Worm (Caenorhabditis elegans) whole organism, L1 larva: ENCODE data around the gene ugtp-1.
A peak's percentile ranks its signal among the peaks of the same experiment; 100 is the strongest.

Experiments used
- C34B4.2 ChIP-seq: sonication (generic microtip); optimal IDR thresholded peaks from 2 replicates; lab custom pipeline; 2017; ENCODE audit warnings: mild to moderate bottlenecking, missing genetic modification characterization, missing compliant biosample characterization
- F16B12.6 ChIP-seq: fragments of 150-350 bp; optimal IDR thresholded peaks from 2 replicates; lab custom pipeline; 2014; ENCODE audit warnings: missing biosample characterization, missing genetic modification characterization
- Y116A8C.19 ChIP-seq: sonication (generic microtip); optimal IDR thresholded peaks from 2 replicates; lab custom pipeline; 2016; ENCODE audit warnings: missing compliant biosample characterization, missing genetic modification characterization, borderline replicate concordance
- aha-1 ChIP-seq: fragments of 150-350 bp; optimal IDR thresholded peaks from 2 replicates; lab custom pipeline; 2014; ENCODE audit warnings: missing biosample characterization, missing genetic modification characterization
- blmp-1 ChIP-seq: fragments of 150-350 bp; optimal IDR thresholded peaks from 2 replicates; lab custom pipeline; 2014; ENCODE audit warnings: missing biosample characterization, missing genetic modification characterization
- ceh-8 ChIP-seq: fragments of 200-800 bp; sonication (Bioruptor generic); optimal IDR thresholded peaks from 2 replicates; lab custom pipeline; 2018; ENCODE audit warnings: mild to moderate bottlenecking, missing genetic modification characterization, moderate library complexity, missing compliant biosample characterization
- ceh-82 ChIP-seq, 3 experiments: fragments of 150-350 bp in 1 of 3; sonication (generic microtip) in 2 of 3; optimal IDR thresholded peaks; 2 replicates each; lab custom pipeline; 2014 to 2017; ENCODE audit warnings: missing biosample characterization in 3 of 3, missing genetic modification characterization in 3 of 3
- ceh-88 ChIP-seq: fragments of 200-800 bp; sonication (Bioruptor generic); IDR thresholded peaks from 2 replicates; pipeline ENCODE4 v1.3.6; 2022; ENCODE audit warnings: missing genetic modification characterization, missing compliant biosample characterization
- ces-1 ChIP-seq: fragments of 150-350 bp; optimal IDR thresholded peaks from 2 replicates; lab custom pipeline; 2014; ENCODE audit warnings: missing biosample characterization, missing genetic modification reagents, missing genetic modification characterization
- dpl-1 ChIP-seq, 3 experiments: fragments of 150-350 bp in 2 of 3; sonication (generic microtip) in 1 of 3; optimal IDR thresholded peaks; 2 replicates each; lab custom pipeline; 2014 to 2017; ENCODE audit warnings: missing biosample characterization in 3 of 3, missing genetic modification characterization in 3 of 3, missing genetic modification reagents in 3 of 3
- dsc-1 ChIP-seq: sonication (generic microtip); optimal IDR thresholded peaks from 2 replicates; lab custom pipeline; 2016; ENCODE audit warnings: mild to moderate bottlenecking, missing genetic modification characterization, missing compliant biosample characterization
- efl-3 ChIP-seq: fragments of 200-800 bp; sonication (Bioruptor generic); optimal IDR thresholded peaks from 2 replicates; lab custom pipeline; 2018; ENCODE audit warnings: mild to moderate bottlenecking, missing genetic modification characterization, missing compliant biosample characterization
- elt-2 ChIP-seq: sonication (generic microtip); optimal IDR thresholded peaks from 2 replicates; lab custom pipeline; 2016; ENCODE audit warnings: missing genetic modification characterization, mild to moderate bottlenecking, inconsistent platforms, missing compliant biosample characterization, missing genetic modification reagents
- elt-3 ChIP-seq, 6 experiments: fragments of 150-350 bp in 1 of 6; sonication (generic microtip); optimal IDR thresholded peaks; 2 replicates each; lab custom pipeline; 2017 to 2018; ENCODE audit warnings: missing biosample characterization in 6 of 6, missing genetic modification characterization in 6 of 6, inconsistent platforms in 1 of 6
- fkh-10 ChIP-seq: sonication (generic microtip); optimal IDR thresholded peaks from 2 replicates; lab custom pipeline; 2017; ENCODE audit warnings: missing biosample characterization, missing genetic modification reagents, missing genetic modification characterization
- fos-1 ChIP-seq: fragments of 150-350 bp; optimal IDR thresholded peaks from 2 replicates; lab custom pipeline; 2014; ENCODE audit warnings: missing biosample characterization, missing genetic modification characterization
- grh-1 ChIP-seq: fragments of 200-800 bp; sonication (Bioruptor generic); IDR thresholded peaks from 2 replicates; pipeline ENCODE4 v1.3.6; 2022; ENCODE audit warnings: missing genetic modification reagents, missing genetic modification characterization, missing compliant biosample characterization
- hlh-4 ChIP-seq: sonication (generic microtip); optimal IDR thresholded peaks from 2 replicates; lab custom pipeline; 2016; ENCODE audit warnings: mild to moderate bottlenecking, missing genetic modification characterization, missing compliant biosample characterization
- hpl-2 ChIP-seq: fragments of 150-350 bp; optimal IDR thresholded peaks from 2 replicates; lab custom pipeline; 2014; ENCODE audit warnings: missing biosample characterization, missing genetic modification reagents, missing genetic modification characterization
- isw-1 ChIP-seq: fragments of 200-800 bp; sonication (Bioruptor generic); IDR thresholded peaks from 2 replicates; pipeline ENCODE4 v1.3.6; 2022; ENCODE audit warnings: missing genetic modification characterization, missing compliant biosample characterization
- jun-1 ChIP-seq: fragments of 150-350 bp; optimal IDR thresholded peaks from 2 replicates; lab custom pipeline; 2014; ENCODE audit warnings: missing biosample characterization, missing genetic modification reagents, missing genetic modification characterization
- lin-13 ChIP-seq: fragments of 150-350 bp; optimal IDR thresholded peaks from 2 replicates; lab custom pipeline; 2014; ENCODE audit warnings: missing biosample characterization, missing genetic modification reagents, missing genetic modification characterization
- lin-14 ChIP-seq: fragments of 200-800 bp; sonication (Bioruptor generic); optimal IDR thresholded peaks from 2 replicates; lab custom pipeline; 2018; ENCODE audit warnings: mild to moderate bottlenecking, missing genetic modification characterization, moderate library complexity, missing compliant biosample characterization
- lin-35 ChIP-seq, 2 experiments: fragments of 150-350 bp; optimal IDR thresholded peaks; 2 replicates each; lab custom pipeline; 2014; ENCODE audit warnings: missing biosample characterization in 2 of 2, missing genetic modification characterization in 2 of 2, missing genetic modification reagents in 2 of 2
- lsy-2 ChIP-seq, 2 experiments: fragments of 150-350 bp; optimal IDR thresholded peaks; 2 replicates each; lab custom pipeline; 2014; ENCODE audit warnings: missing biosample characterization in 2 of 2, missing genetic modification characterization in 2 of 2
- mab-9 ChIP-seq: fragments of 200-800 bp; sonication (Bioruptor generic); IDR thresholded peaks from 2 replicates; pipeline ENCODE4 v1.3.6; 2022; ENCODE audit warnings: missing genetic modification reagents, missing genetic modification characterization, missing compliant biosample characterization
- mdl-1 ChIP-seq, 2 experiments: fragments of 150-350 bp; optimal IDR thresholded peaks; 2 replicates each; lab custom pipeline; 2014 to 2017; ENCODE audit warnings: missing biosample characterization in 2 of 2, missing genetic modification characterization in 2 of 2, inconsistent platforms in 1 of 2
- nhr-12 ChIP-seq: sonication (generic microtip); optimal IDR thresholded peaks from 2 replicates; lab custom pipeline; 2017; ENCODE audit warnings: missing biosample characterization, missing genetic modification characterization
- nhr-20 ChIP-seq: sonication (generic microtip); optimal IDR thresholded peaks from 2 replicates; lab custom pipeline; 2016; ENCODE audit warnings: mild to moderate bottlenecking, missing genetic modification characterization, missing compliant biosample characterization
- nhr-237 ChIP-seq: fragments of 150-350 bp; optimal IDR thresholded peaks from 2 replicates; lab custom pipeline; 2014; ENCODE audit warnings: missing biosample characterization, missing genetic modification characterization
- nhr-28 ChIP-seq: fragments of 150-350 bp; optimal IDR thresholded peaks from 2 replicates; lab custom pipeline; 2014; ENCODE audit warnings: missing biosample characterization, missing genetic modification characterization
- nhr-71 ChIP-seq: sonication (generic microtip); optimal IDR thresholded peaks from 2 replicates; lab custom pipeline; 2016; ENCODE audit warnings: mild to moderate bottlenecking, missing genetic modification characterization, moderate library complexity, missing compliant biosample characterization
- nhr-76 ChIP-seq: sonication (generic microtip); optimal IDR thresholded peaks from 2 replicates; lab custom pipeline; 2017; ENCODE audit warnings: missing biosample characterization, missing genetic modification characterization
- nhr-77 ChIP-seq: fragments of 150-350 bp; optimal IDR thresholded peaks from 2 replicates; lab custom pipeline; 2014; ENCODE audit warnings: missing biosample characterization, missing genetic modification characterization
- nhr-84 ChIP-seq: sonication (generic microtip); optimal IDR thresholded peaks from 2 replicates; lab custom pipeline; 2017; ENCODE audit warnings: missing biosample characterization, missing genetic modification characterization
- nhr-90 ChIP-seq: sonication (generic microtip); optimal IDR thresholded peaks from 2 replicates; lab custom pipeline; 2016; ENCODE audit warnings: mild to moderate bottlenecking, missing genetic modification characterization, missing compliant biosample characterization; ENCODE audit not compliant: poor library complexity
- pag-3 ChIP-seq: sonication (generic microtip); optimal IDR thresholded peaks from 2 replicates; lab custom pipeline; 2017; ENCODE audit warnings: missing genetic modification characterization, mild to moderate bottlenecking, missing compliant biosample characterization, antibody characterized with exemption, borderline replicate concordance; ENCODE audit not compliant: insufficient read depth
- pax-3 ChIP-seq: fragments of 200-800 bp; sonication (Bioruptor generic); optimal IDR thresholded peaks from 2 replicates; lab custom pipeline; 2018; ENCODE audit warnings: mild to moderate bottlenecking, missing genetic modification characterization, moderate library complexity, missing compliant biosample characterization
- pqm-1 ChIP-seq: sonication (generic microtip); optimal IDR thresholded peaks from 3 replicates; lab custom pipeline; 2017; ENCODE audit warnings: missing biosample characterization, missing genetic modification characterization
- skn-1 ChIP-seq: fragments of 150-350 bp; optimal IDR thresholded peaks from 2 replicates; lab custom pipeline; 2014; ENCODE audit warnings: missing biosample characterization, missing genetic modification characterization
- snpc-4 ChIP-seq: fragments of 150-350 bp; optimal IDR thresholded peaks from 2 replicates; lab custom pipeline; 2014; ENCODE audit warnings: missing biosample characterization, missing genetic modification characterization
- snu-23 ChIP-seq: sonication (generic microtip); optimal IDR thresholded peaks from 2 replicates; lab custom pipeline; 2016; ENCODE audit warnings: missing genetic modification characterization, missing compliant biosample characterization
- sptf-1 ChIP-seq: fragments of 150-350 bp; optimal IDR thresholded peaks from 2 replicates; lab custom pipeline; 2014; ENCODE audit warnings: missing biosample characterization, missing genetic modification characterization
- sup-37 ChIP-seq: fragments of 200-800 bp; sonication (Bioruptor generic); optimal IDR thresholded peaks from 2 replicates; lab custom pipeline; 2018; ENCODE audit warnings: mild to moderate bottlenecking, missing genetic modification characterization, missing compliant biosample characterization
- tlp-1 ChIP-seq: fragments of 150-350 bp; optimal IDR thresholded peaks from 2 replicates; lab custom pipeline; 2014; ENCODE audit warnings: missing biosample characterization, missing genetic modification characterization
- unc-130 ChIP-seq: fragments of 150-350 bp; optimal IDR thresholded peaks from 2 replicates; lab custom pipeline; 2017; ENCODE audit warnings: missing biosample characterization, missing genetic modification characterization, inconsistent platforms
- unc-62 ChIP-seq: fragments of 150-350 bp; optimal IDR thresholded peaks from 2 replicates; lab custom pipeline; 2014; ENCODE audit warnings: missing biosample characterization, missing genetic modification reagents, missing genetic modification characterization
- unc-98 ChIP-seq: fragments of 200-800 bp; sonication (Bioruptor generic); IDR thresholded peaks from 2 replicates; pipeline ENCODE4 v1.3.6; 2022; ENCODE audit warnings: missing genetic modification characterization, missing compliant biosample characterization
- vab-15 ChIP-seq: sonication (generic microtip); optimal IDR thresholded peaks from 2 replicates; lab custom pipeline; 2017; ENCODE audit warnings: missing genotype, mild to moderate bottlenecking, missing genetic modification characterization, missing compliant biosample characterization
- zag-1 ChIP-seq: fragments of 150-350 bp; optimal IDR thresholded peaks from 2 replicates; lab custom pipeline; 2014; ENCODE audit warnings: missing biosample characterization, missing genetic modification characterization
- ztf-11 ChIP-seq, 2 experiments: sonication (generic microtip); optimal IDR thresholded peaks; 2 replicates each; lab custom pipeline; 2016 to 2017; ENCODE audit warnings: missing genetic modification characterization in 2 of 2, missing biosample characterization in 1 of 2, missing compliant biosample characterization in 1 of 2
- ztf-4 ChIP-seq: fragments of 150-350 bp; optimal IDR thresholded peaks from 2 replicates; lab custom pipeline; 2014; ENCODE audit warnings: missing biosample characterization, missing genetic modification characterization

The ugtp-1 gene

ce11 chrIII:8741276-8741860 lies 9.1 kb downstream of the ugtp-1 start, which contains the start of gene pdhk-2 (continued):
- TF ChIP-seq mdl-1 (tag; optimal IDR thresholded peaks at IDR 0.05; lab: Kevin White, UChicago) (peak in 1 of 2 experiments; percentile 85), dsc-1 (tag; lab: Kevin White, UChicago) (peak; percentile 96), pqm-1 (tag; lab: Kevin White, UChicago) (no peak), hlh-4 (tag; lab: Kevin White, UChicago) (no peak), elt-2 (peak; percentile 85), vab-15 (peak; percentile 75), ztf-11 (tag; optimal IDR thresholded peaks at IDR 0.05; lab: Kevin White, UChicago) (peak in 1 of 2 experiments; percentile 84), blmp-1 (peak; percentile 80), nhr-84 (no peak), isw-1 (GFP tag; lab: Robert Waterston, UW) (peak; percentile 92), ceh-8 (GFP tag; lab: Kevin White, UChicago) (peak; percentile 89), nhr-12 (no peak), nhr-20 (tag; lab: Kevin White, UChicago) (peak; percentile 96), nhr-77 (tag; lab: Kevin White, UChicago) (peak; percentile 85), unc-130 (tag; lab: Kevin White, UChicago) (peak; percentile 80), ceh-82 (tag; optimal IDR thresholded peaks at IDR 0.05; lab: Kevin White, UChicago) (peak; percentile 93 to 97 (median 94)), lin-13 (GFP tag; lab: Kevin White, UChicago) (peak; percentile 92), fkh-10 (GFP tag; lab: Kevin White, UChicago) (peak; percentile 93), snu-23 (GFP tag; lab: Kevin White, UChicago) (peak; percentile 96), aha-1 (tag; lab: Kevin White, UChicago) (peak; percentile 63), pag-3 (no peak), ceh-88 (GFP tag; lab: Robert Waterston, UW) (peak; percentile 78), mab-9 (GFP tag; lab: Robert Waterston, UW) (peak; percentile 68), dpl-1 (GFP tag; optimal IDR thresholded peaks at IDR 0.05; lab: Kevin White, UChicago) (peak; percentile 99 to 100 (median 99)), nhr-90 (tag; lab: Kevin White, UChicago) (peak; percentile 97), nhr-76 (no peak), unc-62 (GFP tag; lab: Kevin White, UChicago) (no peak), pax-3 (tag; lab: Kevin White, UChicago) (peak; percentile 91), ces-1 (GFP tag; lab: Kevin White, UChicago) (no peak), fos-1 (peak; percentile 86), nhr-237 (tag; lab: Kevin White, UChicago) (peak; percentile 45), lin-35 (GFP tag; optimal IDR thresholded peaks at IDR 0.05; lab: Kevin White, UChicago) (peak; percentile 99 to 100), nhr-28 (tag; lab: Kevin White, UChicago) (no peak), hpl-2 (peak; percentile 32), nhr-71 (peak; percentile 98), elt-3 (tag; optimal IDR thresholded peaks at IDR 0.05; lab: Kevin White, UChicago) (peak in 3 of 6 experiments; percentile 35 to 89 (median 88)), unc-98 (GFP tag; lab: Robert Waterston, UW) (peak; percentile 47; the same call in 1 of the 2 replicates), ztf-4 (tag; lab: Kevin White, UChicago) (peak; percentile 88), sptf-1 (tag; lab: Kevin White, UChicago) (no peak), C34B4.2 (tag; lab: Kevin White, UChicago) (peak; percentile 49), jun-1 (tag; lab: Kevin White, UChicago) (peak; percentile 87), F16B12.6 (peak; percentile 66), sup-37 (GFP tag; lab: Kevin White, UChicago) (peak; percentile 91), skn-1 (tag; lab: Kevin White, UChicago) (peak; percentile 71), tlp-1 (tag; lab: Kevin White, UChicago) (no peak), lsy-2 (tag; optimal IDR thresholded peaks at IDR 0.05; lab: Kevin White, UChicago) (peak; percentile 95), snpc-4 (tag; lab: Kevin White, UChicago) (peak; percentile 84), lin-14 (peak; percentile 95), zag-1 (peak; percentile 82), grh-1 (GFP tag; lab: Robert Waterston, UW) (peak; percentile 98), Y116A8C.19 (tag; lab: Kevin White, UChicago) (no peak), efl-3 (GFP tag; lab: Kevin White, UChicago) (peak; percentile 53)
